Worm (Caenorhabditis elegans) whole organism, early embryonic: Measurements from ENCODE around the gene srj-55.

ENCODE experiments used
- B0310.2 ChIP-seq: sonication (generic microtip); optimal IDR thresholded peaks from 2 replicates; lab custom pipeline; 2016; ENCODE audit warnings: mild to moderate bottlenecking, missing genetic modification characterization, missing compliant biosample characterization
- F13C5.2 ChIP-seq: sonication (generic microtip); optimal IDR thresholded peaks from 2 replicates; lab custom pipeline; 2017; ENCODE audit warnings: mild to moderate bottlenecking, missing genetic modification characterization, inconsistent platforms, missing compliant biosample characterization
- aly-1 ChIP-seq: sonication (generic microtip); optimal IDR thresholded peaks from 2 replicates; lab custom pipeline; 2016; ENCODE audit warnings: missing genetic modification characterization, missing compliant biosample characterization
- ama-1 ChIP-seq: fragments of 150-350 bp; optimal IDR thresholded peaks from 2 replicates; lab custom pipeline; 2014
- ceh-13 ChIP-seq: fragments of 200-800 bp; sonication (Bioruptor generic); optimal IDR thresholded peaks from 2 replicates; lab custom pipeline; 2018; ENCODE audit warnings: mild to moderate bottlenecking, missing genetic modification characterization, missing compliant biosample characterization
- ceh-36 ChIP-seq: sonication (generic microtip); optimal IDR thresholded peaks from 2 replicates; lab custom pipeline; 2016; ENCODE audit warnings: missing genetic modification characterization, inconsistent platforms, missing compliant biosample characterization
- ets-7 ChIP-seq: sonication (generic microtip); optimal IDR thresholded peaks from 2 replicates; lab custom pipeline; 2016; ENCODE audit warnings: missing genotype, missing genetic modification characterization, missing compliant biosample characterization
- flt-1 ChIP-seq: fragments of 200-800 bp; sonication (Bioruptor generic); IDR thresholded peaks from 2 replicates; pipeline ENCODE4 v1.3.6; 2022; ENCODE audit warnings: missing genetic modification characterization, missing compliant biosample characterization
- hmbx-1 ChIP-seq: sonication (generic microtip); optimal IDR thresholded peaks from 2 replicates; lab custom pipeline; 2016; ENCODE audit warnings: mild to moderate bottlenecking, missing genetic modification characterization, missing compliant biosample characterization
- hmg-4 ChIP-seq: fragments of 200-800 bp; sonication (Bioruptor generic); optimal IDR thresholded peaks from 2 replicates; lab custom pipeline; 2018; ENCODE audit warnings: mild to moderate bottlenecking, missing genetic modification characterization, missing compliant biosample characterization
- hnd-1 ChIP-seq: sonication (generic microtip); optimal IDR thresholded peaks from 2 replicates; lab custom pipeline; 2016; ENCODE audit warnings: missing genetic modification characterization, missing compliant biosample characterization
- pes-1 ChIP-seq: fragments of 200-800 bp; sonication (Bioruptor generic); IDR thresholded peaks from 2 replicates; pipeline ENCODE4 v1.3.6; 2022; ENCODE audit warnings: missing genetic modification reagents, missing genetic modification characterization, missing compliant biosample characterization
- scrt-1 ChIP-seq: fragments of 200-800 bp; sonication (Bioruptor generic); IDR thresholded peaks from 2 replicates; pipeline ENCODE4 v1.3.6; 2022; ENCODE audit warnings: missing genetic modification characterization, missing compliant biosample characterization
- sea-1 ChIP-seq: fragments of 200-800 bp; sonication (Bioruptor generic); conservative IDR thresholded peaks from 2 replicates; pipeline ENCODE4 v1.3.6; 2022; ENCODE audit warnings: missing genetic modification characterization, missing compliant biosample characterization
- tbx-11 ChIP-seq: fragments of 200-800 bp; sonication (Bioruptor generic); IDR thresholded peaks from 2 replicates; pipeline ENCODE4 v1.3.6; 2022; ENCODE audit warnings: missing genetic modification characterization, missing compliant biosample characterization
- tbx-37 ChIP-seq: fragments of 200-800 bp; sonication (Bioruptor generic); conservative IDR thresholded peaks from 2 replicates; pipeline ENCODE4 v1.3.6; 2022; ENCODE audit warnings: missing genetic modification reagents, missing genetic modification characterization, missing compliant biosample characterization
- tra-4 ChIP-seq: sonication (generic microtip); optimal IDR thresholded peaks from 2 replicates; lab custom pipeline; 2017; ENCODE audit warnings: missing genetic modification characterization, missing compliant biosample characterization

srj-55 gene

ce11 chrV:2857842-2858241 lies at the start of gene srj-55:
srj-55 (minus strand) TSS chrV:2857942.
- TF ChIP-seq ama-1 (lab: Kevin White, UChicago) = no peak
- no peak for TF ChIP-seq ets-7 (tag; lab: Kevin White, UChicago)
- no peak for TF ChIP-seq tbx-37 (GFP tag; lab: Robert Waterston, UW)
- TF ChIP-seq ceh-36 (tag; lab: Kevin White, UChicago) = no peak
- TF ChIP-seq hmbx-1 (tag; lab: Kevin White, UChicago) = no peak
- TF ChIP-seq pes-1 = no peak
- no peak for TF ChIP-seq hnd-1 (tag; lab: Kevin White, UChicago)
- TF ChIP-seq sea-1 = no peak

- TF ChIP-seq ceh-13 (GFP tag; lab: Kevin White, UChicago) = no peak
Observed at ce11 chrV:2903227-2903626, 45.5 kb upstream of the srj-55 start, which contains the start of gene C31B8.7. C31B8.7 (minus strand) TSS chrV:2903327.

- TF ChIP-seq ceh-13 (GFP tag; lab: Kevin White, UChicago) = no peak
- no peak for TF ChIP-seq flt-1 (GFP tag; lab: Robert Waterston, UW)
- TF ChIP-seq pes-1 = no peak
- no peak for TF ChIP-seq ets-7 (tag; lab: Kevin White, UChicago)
Observed at ce11 chrV:2899867-2900266, 42.1 kb upstream of the srj-55 start, which contains the start of gene str-46. str-46 (minus strand) TSS chrV:2899967.

ce11 chrV:2896198-2896660 lies 38.5 kb upstream of the srj-55 start, which contains the start of gene pals-32:
pals-32 (plus strand) TSS chrV:2896610.
- TF ChIP-seq ceh-36 (tag; lab: Kevin White, UChicago) (no peak), tbx-11 (GFP tag; lab: Robert Waterston, UW) (no peak), ets-7 (tag; lab: Kevin White, UChicago) (no peak), B0310.2 (tag; lab: Kevin White, UChicago) (no peak), hnd-1 (tag; lab: Kevin White, UChicago) (no peak), sea-1 (no peak), hmbx-1 (tag; lab: Kevin White, UChicago) (no peak), tbx-37 (GFP tag; lab: Robert Waterston, UW) (no peak), pes-1 (no peak)

ce11 chrV:2892976-2893375 lies 35.2 kb upstream of the srj-55 start, which contains the start of gene srh-127:
srh-127 (plus strand) TSS chrV:2893276.
- TF ChIP-seq tra-4 (no peak), hmbx-1 (tag; lab: Kevin White, UChicago) (no peak), F13C5.2 (tag; lab: Kevin White, UChicago) (no peak), B0310.2 (tag; lab: Kevin White, UChicago) (no peak), hnd-1 (tag; lab: Kevin White, UChicago) (no peak), flt-1 (GFP tag; lab: Robert Waterston, UW) (no peak), ama-1 (lab: Kevin White, UChicago) (no peak), tbx-11 (GFP tag; lab: Robert Waterston, UW) (no peak), ceh-36 (tag; lab: Kevin White, UChicago) (no peak), hmg-4 (GFP tag; lab: Kevin White, UChicago) (no peak), sea-1 (no peak), tbx-37 (GFP tag; lab: Robert Waterston, UW) (no peak), ets-7 (tag; lab: Kevin White, UChicago) (no peak), aly-1 (tag; lab: Kevin White, UChicago) (no peak), scrt-1 (GFP tag; lab: Robert Waterston, UW) (no peak), ceh-13 (GFP tag; lab: Kevin White, UChicago) (no peak), pes-1 (no peak)

ce11 chrV:2891927-2892326 lies 34.2 kb upstream of the srj-55 start, which contains the start of gene F37B4.15:
F37B4.15 (plus strand) TSS chrV:2892227.
- TF ChIP-seq B0310.2 (tag; lab: Kevin White, UChicago) (no peak), tbx-11 (GFP tag; lab: Robert Waterston, UW) (no peak), ets-7 (tag; lab: Kevin White, UChicago) (no peak), hmbx-1 (tag; lab: Kevin White, UChicago) (no peak), tra-4 (no peak), aly-1 (tag; lab: Kevin White, UChicago) (no peak), ama-1 (lab: Kevin White, UChicago) (no peak), ceh-36 (tag; lab: Kevin White, UChicago) (no peak), ceh-13 (GFP tag; lab: Kevin White, UChicago) (no peak), hmg-4 (GFP tag; lab: Kevin White, UChicago) (no peak)

ce11 chrV:2888681-2889080 lies 30.9 kb upstream of the srj-55 start, which contains the start of gene srw-4:
srw-4 (minus strand) TSS chrV:2888781.
- no peak for TF ChIP-seq pes-1
- TF ChIP-seq tbx-37 (GFP tag; lab: Robert Waterston, UW) = no peak
- TF ChIP-seq hmg-4 (GFP tag; lab: Kevin White, UChicago) = no peak
- TF ChIP-seq B0310.2 (tag; lab: Kevin White, UChicago) = no peak
- TF ChIP-seq scrt-1 (GFP tag; lab: Robert Waterston, UW) = no peak
- no peak for TF ChIP-seq ceh-13 (GFP tag; lab: Kevin White, UChicago)
- no peak for TF ChIP-seq tra-4
- TF ChIP-seq F13C5.2 (tag; lab: Kevin White, UChicago) = no peak
- no peak for TF ChIP-seq ets-7 (tag; lab: Kevin White, UChicago)
- no peak for TF ChIP-seq aly-1 (tag; lab: Kevin White, UChicago)
- TF ChIP-seq tbx-11 (GFP tag; lab: Robert Waterston, UW) = no peak
- TF ChIP-seq sea-1 = no peak

ce11 chrV:2888265-2888664 lies 30.5 kb upstream of the srj-55 start:
- no peak for TF ChIP-seq hnd-1 (tag; lab: Kevin White, UChicago)
- TF ChIP-seq sea-1 = no peak
- TF ChIP-seq flt-1 (GFP tag; lab: Robert Waterston, UW) = no peak
- TF ChIP-seq pes-1 = no peak
- no peak for TF ChIP-seq ama-1 (lab: Kevin White, UChicago)
- no peak for TF ChIP-seq F13C5.2 (tag; lab: Kevin White, UChicago)
- no peak for TF ChIP-seq tbx-11 (GFP tag; lab: Robert Waterston, UW)
- TF ChIP-seq ceh-13 (GFP tag; lab: Kevin White, UChicago) = no peak
- no peak for TF ChIP-seq B0310.2 (tag; lab: Kevin White, UChicago)
- TF ChIP-seq hmbx-1 (tag; lab: Kevin White, UChicago) = no peak
- TF ChIP-seq tra-4 = no peak
- TF ChIP-seq hmg-4 (GFP tag; lab: Kevin White, UChicago) = no peak
- no peak for TF ChIP-seq ceh-36 (tag; lab: Kevin White, UChicago)
- no peak for TF ChIP-seq scrt-1 (GFP tag; lab: Robert Waterston, UW)
- no peak for TF ChIP-seq aly-1 (tag; lab: Kevin White, UChicago)
- no peak for TF ChIP-seq ets-7 (tag; lab: Kevin White, UChicago)
- no peak for TF ChIP-seq tbx-37 (GFP tag; lab: Robert Waterston, UW)
